Worm (Caenorhabditis elegans) whole organism, L4 larva: ENCODE measurements around the gene C27H6.8.
"Not testable (repeated sequence)": the region's sequence is repeated elsewhere in the genome, so short reads cannot be mapped to it uniquely, and the experiment has no call there.

Experiments used
- F49E8.2 ChIP-seq: sonication (generic microtip); optimal IDR thresholded peaks from 2 replicates; lab custom pipeline; 2016; ENCODE audit warnings: missing compliant biosample characterization, mild to moderate bottlenecking, missing genetic modification characterization, borderline replicate concordance
- R02D3.7 ChIP-seq: fragments of 150-350 bp; sonication (generic microtip); optimal IDR thresholded peaks from 3 replicates; lab custom pipeline; 2014; ENCODE audit warnings: missing biosample characterization, missing genetic modification characterization
- T26A8.4 ChIP-seq: fragments of 200-800 bp; sonication (Bioruptor generic); IDR thresholded peaks from 2 replicates; pipeline ENCODE4 v1.3.6; 2022; ENCODE audit warnings: missing genetic modification characterization, missing compliant biosample characterization
- Y48G9A.11 ChIP-seq: fragments of 200-800 bp; sonication (Bioruptor generic); IDR thresholded peaks from 2 replicates; pipeline ENCODE4 v1.3.6; 2022; ENCODE audit warnings: missing genetic modification reagents, missing genetic modification characterization, missing compliant biosample characterization
- Y75B8A.6 ChIP-seq: fragments of 200-800 bp; sonication (Bioruptor generic); IDR thresholded peaks from 2 replicates; pipeline ENCODE4 v1.3.6; 2022; ENCODE audit warnings: missing genetic modification reagents, missing genetic modification characterization, missing compliant biosample characterization
- ZK546.5 ChIP-seq, 2 experiments: sonication (generic microtip); optimal IDR thresholded peaks; 2 replicates each; lab custom pipeline; 2017; ENCODE audit warnings: missing biosample characterization in 2 of 2, missing genetic modification characterization in 2 of 2
- aha-1 ChIP-seq: fragments of 150-350 bp; peaks from one replicate; lab custom pipeline; 2014; ENCODE audit warnings: missing biosample characterization, missing genetic modification characterization
- arid-1 ChIP-seq: fragments of 200-800 bp; sonication (Bioruptor generic); conservative IDR thresholded peaks from 2 replicates; pipeline ENCODE4 v1.3.6; 2022; ENCODE audit warnings: missing genetic modification reagents, missing genetic modification characterization, missing compliant biosample characterization
- ceh-28 ChIP-seq: fragments of 150-350 bp; optimal IDR thresholded peaks from 2 replicates; lab custom pipeline; 2014; ENCODE audit warnings: missing biosample characterization, missing genetic modification reagents, missing genetic modification characterization
- ctbp-1 ChIP-seq: fragments of 200-800 bp; sonication (Bioruptor generic); IDR thresholded peaks from 2 replicates; pipeline ENCODE4 v1.3.6; 2022; ENCODE audit warnings: missing genetic modification reagents, missing genetic modification characterization, missing compliant biosample characterization
- daf-12 ChIP-seq: fragments of 150-350 bp; optimal IDR thresholded peaks from 2 replicates; lab custom pipeline; 2014; ENCODE audit warnings: missing biosample characterization, missing genetic modification reagents, missing genetic modification characterization
- daf-16 ChIP-seq, 3 experiments: sonication (generic microtip); optimal IDR thresholded peaks; 2 replicates each; lab custom pipeline; 2016 to 2017; ENCODE audit warnings: missing genetic modification characterization in 3 of 3, missing genetic modification reagents in 3 of 3, mild to moderate bottlenecking in 2 of 3, missing compliant biosample characterization in 2 of 3, missing biosample characterization in 1 of 3, moderate library complexity in 1 of 3
- daf-8 ChIP-seq: fragments of 200-800 bp; sonication (Bioruptor generic); IDR thresholded peaks from 2 replicates; pipeline ENCODE4 v1.3.6; 2022; ENCODE audit warnings: missing genetic modification characterization, missing compliant biosample characterization
- duxl-1 ChIP-seq: sonication (generic microtip); optimal IDR thresholded peaks from 2 replicates; lab custom pipeline; 2016; ENCODE audit warnings: mild to moderate bottlenecking, missing genetic modification characterization, moderate library complexity, missing compliant biosample characterization; ENCODE audit not compliant: poor library complexity
- egl-43 ChIP-seq: fragments of 200-800 bp; sonication (Bioruptor generic); IDR thresholded peaks from 2 replicates; pipeline ENCODE4 v1.3.6; 2022; ENCODE audit warnings: missing genetic modification reagents, missing genetic modification characterization, missing compliant biosample characterization
- hif-1 ChIP-seq, 2 experiments: sonication (generic microtip); optimal IDR thresholded peaks; 2 replicates each; lab custom pipeline; 2016 to 2017; ENCODE audit warnings: missing compliant biosample characterization in 2 of 2, missing genetic modification characterization in 2 of 2, missing genetic modification reagents in 2 of 2, missing genotype in 2 of 2, mild to moderate bottlenecking in 1 of 2
- hlh-11 ChIP-seq: fragments of 200-800 bp; sonication (Bioruptor generic); optimal IDR thresholded peaks from 2 replicates; lab custom pipeline; 2018; ENCODE audit warnings: mild to moderate bottlenecking, missing genetic modification characterization, missing compliant biosample characterization
- hlh-30 ChIP-seq: sonication (generic microtip); optimal IDR thresholded peaks from 2 replicates; lab custom pipeline; 2017; ENCODE audit warnings: antibody characterized with exemption, mild to moderate bottlenecking, missing genetic modification characterization, missing compliant biosample characterization; ENCODE audit not compliant: insufficient read depth
- hmg-1.1 ChIP-seq: fragments of 200-800 bp; sonication (Bioruptor generic); IDR thresholded peaks from 2 replicates; pipeline ENCODE4 v1.3.6; 2022; ENCODE audit warnings: missing genetic modification reagents, missing genetic modification characterization, missing compliant biosample characterization
- jun-1 ChIP-seq: fragments of 150-350 bp; optimal IDR thresholded peaks from 2 replicates; lab custom pipeline; 2014; ENCODE audit warnings: missing biosample characterization, missing genetic modification reagents, missing genetic modification characterization
- lim-7 ChIP-seq: fragments of 200-800 bp; sonication (Bioruptor generic); IDR thresholded peaks from 2 replicates; pipeline ENCODE4 v1.3.6; 2022; ENCODE audit warnings: missing genetic modification characterization, missing compliant biosample characterization
- lin-13 ChIP-seq: fragments of 150-350 bp; optimal IDR thresholded peaks from 2 replicates; lab custom pipeline; 2014; ENCODE audit warnings: missing biosample characterization, missing genetic modification reagents, missing genetic modification characterization
- lin-29 ChIP-seq: fragments of 200-800 bp; sonication (Bioruptor generic); IDR thresholded peaks from 2 replicates; pipeline ENCODE4 v1.3.6; 2022; ENCODE audit warnings: missing genetic modification reagents, missing genetic modification characterization, missing compliant biosample characterization
- lin-38 ChIP-seq: fragments of 200-800 bp; sonication (Bioruptor generic); IDR thresholded peaks from 2 replicates; pipeline ENCODE4 v1.3.6; 2022; ENCODE audit warnings: missing genetic modification reagents, missing genetic modification characterization, missing compliant biosample characterization
- lsy-2 ChIP-seq, 2 experiments: fragments of 150-350 bp in 1 of 2; sonication (generic microtip) in 1 of 2; optimal IDR thresholded peaks; 2 replicates each; lab custom pipeline; 2014 to 2017; ENCODE audit warnings: missing biosample characterization in 2 of 2, missing genetic modification characterization in 2 of 2
- mdl-1 ChIP-seq, 2 experiments: fragments of 150-350 bp in 1 of 2; sonication (generic microtip) in 1 of 2; optimal IDR thresholded peaks; 2 replicates each; lab custom pipeline; 2014 to 2017; ENCODE audit warnings: missing biosample characterization in 2 of 2, missing genetic modification characterization in 2 of 2
- mdt-29 ChIP-seq: fragments of 200-800 bp; sonication (Bioruptor generic); IDR thresholded peaks from 2 replicates; pipeline ENCODE4 v1.3.6; 2022; ENCODE audit warnings: missing genetic modification reagents, missing genetic modification characterization, missing compliant biosample characterization
- mep-1 ChIP-seq: fragments of 150-350 bp; sonication (generic microtip); optimal IDR thresholded peaks from 3 replicates; lab custom pipeline; 2014; ENCODE audit warnings: missing biosample characterization, missing genetic modification characterization
- mes-2 ChIP-seq: sonication (generic microtip); optimal IDR thresholded peaks from 2 replicates; lab custom pipeline; 2016; ENCODE audit warnings: missing genotype, mild to moderate bottlenecking, missing genetic modification characterization, missing compliant biosample characterization; ENCODE audit not compliant: poor library complexity, severe bottlenecking
- nhr-28 ChIP-seq: fragments of 150-350 bp; optimal IDR thresholded peaks from 2 replicates; lab custom pipeline; 2014; ENCODE audit warnings: missing biosample characterization, missing genetic modification characterization
- nhr-41 ChIP-seq: fragments of 200-800 bp; sonication (Bioruptor generic); IDR thresholded peaks from 2 replicates; pipeline ENCODE4 v1.3.6; 2022; ENCODE audit warnings: missing genetic modification reagents, missing genetic modification characterization, missing compliant biosample characterization
- nhr-48 ChIP-seq: sonication (generic microtip); optimal IDR thresholded peaks from 2 replicates; lab custom pipeline; 2016; ENCODE audit warnings: mild to moderate bottlenecking, missing genetic modification characterization, missing compliant biosample characterization
- nhr-77 ChIP-seq: fragments of 150-350 bp; optimal IDR thresholded peaks from 2 replicates; lab custom pipeline; 2014; ENCODE audit warnings: missing biosample characterization, missing genetic modification characterization
- pha-4 ChIP-seq, 2 experiments: fragments of 150-350 bp in 1 of 2; fragments of 200-800 bp in 1 of 2; sonication (Bioruptor generic) in 1 of 2; IDR thresholded peaks in 1 of 2; optimal IDR thresholded peaks in 1 of 2; 2 replicates each; pipeline versions ENCODE4 v1.3.6 to Lab custom; 2014 to 2022; ENCODE audit warnings: missing genetic modification characterization in 2 of 2, missing genetic modification reagents in 2 of 2, missing biosample characterization in 1 of 2, missing compliant biosample characterization in 1 of 2
- php-3 ChIP-seq: fragments of 200-800 bp; sonication (Bioruptor generic); IDR thresholded peaks from 2 replicates; pipeline ENCODE4 v1.3.6; 2022; ENCODE audit warnings: missing genetic modification reagents, missing genetic modification characterization, missing compliant biosample characterization
- rbr-2 ChIP-seq: sonication (generic microtip); optimal IDR thresholded peaks from 2 replicates; lab custom pipeline; 2016; ENCODE audit warnings: missing genotype, missing genetic modification characterization, missing compliant biosample characterization
- sdz-12 ChIP-seq: fragments of 200-800 bp; sonication (Bioruptor generic); optimal IDR thresholded peaks from 2 replicates; lab custom pipeline; 2018; ENCODE audit warnings: mild to moderate bottlenecking, missing genetic modification characterization, missing compliant biosample characterization
- set-16 ChIP-seq: fragments of 200-800 bp; sonication (Bioruptor generic); IDR thresholded peaks from 2 replicates; pipeline ENCODE4 v1.3.6; 2022; ENCODE audit warnings: missing genetic modification reagents, missing genetic modification characterization, missing compliant biosample characterization
- skn-1 ChIP-seq: fragments of 150-350 bp; optimal IDR thresholded peaks from 2 replicates; lab custom pipeline; 2014; ENCODE audit warnings: missing biosample characterization, missing genetic modification characterization
- snpc-4 ChIP-seq: fragments of 150-350 bp; optimal IDR thresholded peaks from 2 replicates; lab custom pipeline; 2014; ENCODE audit warnings: missing biosample characterization, missing genetic modification characterization
- tra-1 ChIP-seq: fragments of 200-800 bp; sonication (Bioruptor generic); IDR thresholded peaks from 2 replicates; pipeline ENCODE4 v1.3.6; 2022; ENCODE audit warnings: missing genetic modification reagents, missing genetic modification characterization, missing compliant biosample characterization
- unc-130 ChIP-seq: sonication (generic microtip); optimal IDR thresholded peaks from 2 replicates; lab custom pipeline; 2016; ENCODE audit warnings: missing genetic modification reagents, missing genetic modification characterization, missing compliant biosample characterization
- unc-62 ChIP-seq, 3 experiments: fragments of 150-350 bp in 1 of 3; sonication (generic microtip); optimal IDR thresholded peaks in 2 of 3; peaks in 1 of 3; 1 replicate in 1 of 3; 2 replicates in 2 of 3; lab custom pipeline; 2014 to 2017; ENCODE audit warnings: missing biosample characterization in 3 of 3, missing genetic modification characterization in 3 of 3, missing genetic modification reagents in 3 of 3, missing genotype in 1 of 3
- zag-1 ChIP-seq: fragments of 150-350 bp; optimal IDR thresholded peaks from 2 replicates; lab custom pipeline; 2014; ENCODE audit warnings: missing biosample characterization, missing genetic modification characterization

C27H6.8 gene

DNA sequence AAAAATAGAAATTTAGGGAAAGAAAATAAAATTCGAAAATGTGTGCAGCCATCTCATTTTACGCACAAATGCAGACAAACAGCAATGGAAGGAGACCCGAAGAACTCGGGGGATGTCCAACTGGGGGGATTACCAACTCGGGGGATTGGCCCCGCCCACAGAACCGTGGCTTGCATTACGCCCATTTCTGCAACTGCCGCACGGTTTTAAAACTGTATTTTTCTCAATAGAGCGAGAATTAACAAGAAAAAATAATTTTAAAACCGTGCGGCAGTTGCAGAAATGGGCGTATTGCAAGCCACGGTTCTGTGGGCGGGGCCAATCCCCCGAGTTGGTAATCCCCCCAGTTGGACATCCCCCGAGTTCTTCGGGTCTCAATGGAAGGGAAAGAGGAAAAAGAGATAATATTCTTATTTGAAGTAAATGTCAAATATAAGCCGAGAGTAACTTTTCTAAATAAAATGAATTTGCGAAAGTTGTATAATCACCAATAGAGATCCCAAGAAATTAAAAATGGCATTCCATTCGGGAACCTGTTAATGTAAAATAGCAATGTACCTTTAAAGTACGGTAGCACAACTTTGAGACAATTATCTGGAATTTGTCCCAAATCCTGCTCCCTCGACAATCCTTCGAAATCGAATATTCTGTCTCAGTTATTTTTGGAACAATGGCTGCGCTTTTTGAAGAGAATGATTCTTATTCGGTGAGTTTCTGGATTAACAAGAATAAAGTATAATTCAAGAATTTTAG lies 6.7 kb downstream of the C27H6.8 start, which contains the start of the genes ruvb-1 and tofu-1 (continued):
- TF ChIP-seq lin-13 (GFP tag; lab: Kevin White, UChicago) (peak; percentile 73), unc-62 (GFP tag; optimal IDR thresholded peaks at IDR 0.05 in 1 of 2; lab: Kevin White, UChicago) (peak in 1 of 2 experiments; percentile 48), nhr-28 (peak; percentile 50), nhr-77 (tag; lab: Kevin White, UChicago) (peak; percentile 16), jun-1 (peak; percentile 15), set-16 (peak; percentile 51; the same call in 1 of the 2 replicates), lsy-2 (tag; optimal IDR thresholded peaks at IDR 0.05; lab: Kevin White, UChicago) (peak in 1 of 2 experiments; percentile 73), mep-1 (tag; lab: Kevin White, UChicago) (peak; percentile 88), rbr-2 (tag; lab: Kevin White, UChicago) (peak; percentile 78), mdt-29 (GFP tag; lab: Robert Waterston, UW) (peak; percentile 64; the same call in 1 of the 2 replicates), lim-7 (GFP tag; lab: Robert Waterston, UW) (0 out of 2 replicates have a peak, but pooled peaks have one; percentile 29), lin-29 (GFP tag; lab: Robert Waterston, UW) (0 out of 2 replicates have a peak, but pooled peaks have one; percentile 38), tra-1 (GFP tag; lab: Robert Waterston, UW) (peak; percentile 82), lin-38 (GFP tag; lab: Robert Waterston, UW) (peak; percentile 91), hlh-11 (tag; lab: Kevin White, UChicago) (peak; percentile 67), mdl-1 (tag; optimal IDR thresholded peaks at IDR 0.05; lab: Kevin White, UChicago) (peak; percentile 0 to 4), nhr-48 (peak; percentile 59), hlh-30 (tag; lab: Kevin White, UChicago) (peak; percentile 63), T26A8.4 (GFP tag; lab: Robert Waterston, UW) (peak; percentile 85), hif-1 (tag; optimal IDR thresholded peaks at IDR 0.05; lab: Kevin White, UChicago) (peak in 1 of 2 experiments; percentile 1)
- TF ChIP-seq unc-62 (tag; optimal IDR thresholded peaks at IDR 0.05; lab: Kevin White, UChicago): not testable (repeated sequence)

DNA sequence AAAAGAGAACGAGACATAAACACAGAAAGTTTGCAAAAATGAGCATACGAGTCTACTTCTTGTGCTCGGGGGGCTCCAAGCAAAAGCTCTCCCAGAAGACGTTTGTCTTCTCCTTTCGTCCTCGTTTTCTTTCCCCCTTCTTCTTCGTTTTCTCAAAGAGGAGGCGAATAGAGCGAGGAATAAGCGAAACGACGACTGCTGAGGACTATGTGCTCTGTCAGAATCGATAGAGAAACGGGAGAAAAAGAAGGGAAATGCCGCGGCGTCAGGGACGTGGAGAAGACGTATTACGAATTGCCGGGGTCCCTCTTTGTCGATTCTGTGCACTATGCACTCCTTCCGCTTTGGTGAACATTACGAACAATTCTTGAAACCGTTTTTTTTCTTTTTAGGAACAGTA lies 9.2 kb downstream of the C27H6.8 start:
- no peak for TF ChIP-seq daf-8 (GFP tag; lab: Robert Waterston, UW)
- TF ChIP-seq nhr-48: no peak
- 0 out of 2 replicates have a peak, but pooled peaks have one; percentile 21 for TF ChIP-seq pha-4 (GFP tag; IDR thresholded peaks at IDR 0.05; lab: Robert Waterston, UW)
- no peak for TF ChIP-seq pha-4 (tag; optimal IDR thresholded peaks at IDR 0.05; lab: Kevin White, UChicago)
- no peak for TF ChIP-seq duxl-1 (tag; lab: Kevin White, UChicago)
- no peak for TF ChIP-seq daf-12 (tag; lab: Kevin White, UChicago)
- TF ChIP-seq set-16: peak; percentile 29; the same call in 1 of the 2 replicates
- no peak for TF ChIP-seq Y75B8A.6 (GFP tag; lab: Robert Waterston, UW)
- TF ChIP-seq php-3 (GFP tag; lab: Robert Waterston, UW): no peak
- TF ChIP-seq arid-1: 0 out of 2 replicates have a peak, but pooled peaks have one; percentile 25
- TF ChIP-seq lsy-2 (tag; optimal IDR thresholded peaks at IDR 0.05; lab: Kevin White, UChicago): peak in 1 of 2 experiments; percentile 41
- no peak for TF ChIP-seq F49E8.2
- TF ChIP-seq skn-1: no peak
- TF ChIP-seq T26A8.4 (GFP tag; lab: Robert Waterston, UW): no peak
- peak; percentile 65 for TF ChIP-seq rbr-2 (tag; lab: Kevin White, UChicago)
- TF ChIP-seq unc-130: peak; percentile 11
- no peak for TF ChIP-seq sdz-12
- peak; percentile 65; the same call in 1 of the 2 replicates for TF ChIP-seq egl-43 (GFP tag; lab: Robert Waterston, UW)
- no peak for TF ChIP-seq snpc-4 (tag; lab: Kevin White, UChicago)
- TF ChIP-seq R02D3.7 (tag; lab: Kevin White, UChicago): no peak
- no peak for TF ChIP-seq ceh-28 (tag; lab: Kevin White, UChicago)
- 0 out of 2 replicates have a peak, but pooled peaks have one; percentile 15 for TF ChIP-seq hmg-1.1 (GFP tag; lab: Robert Waterston, UW)
- TF ChIP-seq ctbp-1: 0 out of 2 replicates have a peak, but pooled peaks have one; percentile 35
- TF ChIP-seq mes-2 (tag; lab: Kevin White, UChicago): no peak
- peak; percentile 52 for TF ChIP-seq lin-38 (GFP tag; lab: Robert Waterston, UW)
- TF ChIP-seq nhr-41 (GFP tag; lab: Robert Waterston, UW): no peak
- TF ChIP-seq daf-16 (GFP tag; optimal IDR thresholded peaks at IDR 0.05; lab: Kevin White, UChicago): no peak
- no peak for TF ChIP-seq daf-16 (tag; optimal IDR thresholded peaks at IDR 0.05; lab: Kevin White, UChicago)
- no peak for TF ChIP-seq zag-1
- 0 out of 2 replicates have a peak, but pooled peaks have one; percentile 11 for TF ChIP-seq Y48G9A.11 (GFP tag; lab: Robert Waterston, UW)
- TF ChIP-seq aha-1 (tag; lab: Kevin White, UChicago): peak; percentile 24
- TF ChIP-seq ZK546.5 (tag; optimal IDR thresholded peaks at IDR 0.05; lab: Kevin White, UChicago): no peak
